Worm (Caenorhabditis elegans): ENCODE measurements around the gene pqn-53.

DNA sequence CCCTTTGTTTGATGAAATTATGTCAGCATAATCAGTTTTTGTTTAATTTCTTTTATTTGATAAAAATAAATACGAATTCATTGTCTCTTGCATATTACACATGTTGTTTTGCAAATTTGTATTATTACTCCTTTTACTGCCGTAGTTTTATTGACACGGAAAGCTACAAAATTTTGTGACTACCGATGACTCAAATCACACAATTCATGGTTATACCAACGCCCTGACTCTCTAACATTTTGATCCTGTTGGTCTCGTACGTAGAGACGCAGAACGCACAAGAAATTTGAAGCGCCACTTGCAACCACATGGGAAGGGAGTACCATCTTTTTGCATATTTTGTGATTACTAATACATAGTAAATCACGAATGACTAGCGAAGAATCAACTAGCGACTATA lies 30.7 kb upstream of the pqn-53 start, which contains the start of gene nhr-207:
- TF ChIP-seq T22C8.4 (GFP tag; IDR thresholded peaks at IDR 0.05): no peak
- TF ChIP-seq flt-1 (GFP tag; IDR thresholded peaks at IDR 0.05): no peak
- no peak for TF ChIP-seq cog-1 (tag; optimal IDR thresholded peaks at IDR 0.05)
